Worm (Caenorhabditis elegans): Measurements from ENCODE around the gene gst-14.

ce11 chrII:13648230-13648629 lies 32.3 kb upstream of the gst-14 start, which contains the start of gene fbxa-169:
- TF ChIP-seq ceh-82 (tag; optimal IDR thresholded peaks at IDR 0.05) (no peak), mdl-1 (tag; optimal IDR thresholded peaks at IDR 0.05) (no peak), ZK546.5 (tag; optimal IDR thresholded peaks at IDR 0.05) (no peak), ztf-11 (tag; optimal IDR thresholded peaks at IDR 0.05) (no peak), nhr-76 (tag; optimal IDR thresholded peaks at IDR 0.05) (no peak), ceh-16 (tag; optimal IDR thresholded peaks at IDR 0.05) (no peak)

Measured in whole organism, L3 larva.